Fruit fly (Drosophila melanogaster) whole organism, prepupa: Measurements from ENCODE around the gene CG5071.

Experiments used
- Blimp-1 ChIP-seq: fragments of 200-800 bp; sonication (Bioruptor generic); optimal IDR thresholded peaks from 3 replicates; lab custom pipeline; 2017; ENCODE audit warnings: missing biosample characterization, missing genetic modification characterization, mild to moderate bottlenecking, moderate library complexity, missing genetic modification reagents
- CG10631 ChIP-seq: fragments of 200-800 bp; sonication (Bioruptor generic); optimal IDR thresholded peaks from 2 replicates; lab custom pipeline; 2016; ENCODE audit warnings: missing biosample characterization, missing genetic modification characterization
- CG10669 ChIP-seq: fragments of 200-800 bp; sonication (Bioruptor generic); optimal IDR thresholded peaks from 3 replicates; lab custom pipeline; 2018; ENCODE audit warnings: missing biosample characterization, mild to moderate bottlenecking, missing genetic modification characterization, moderate library complexity
- CG11294 ChIP-seq: fragments of 200-800 bp; sonication (Bioruptor generic); IDR thresholded peaks from 2 replicates; pipeline ENCODE4 v1.3.6; 2022; ENCODE audit warnings: missing biosample characterization, missing genetic modification characterization
- CG11762 ChIP-seq: fragments of 200-800 bp; sonication (Bioruptor generic); optimal IDR thresholded peaks from 3 replicates; lab custom pipeline; 2016; ENCODE audit warnings: missing biosample characterization, missing genetic modification characterization; ENCODE audit not compliant: insufficient read depth
- CG11902 ChIP-seq: fragments of 200-800 bp; sonication (Bioruptor generic); optimal IDR thresholded peaks from 3 replicates; lab custom pipeline; 2016; ENCODE audit warnings: missing biosample characterization, missing genetic modification characterization
- CG15336 ChIP-seq: fragments of 200-800 bp; sonication (Bioruptor generic); IDR thresholded peaks from 2 replicates; pipeline ENCODE4 v1.3.6; 2022; ENCODE audit warnings: missing biosample characterization, missing genetic modification characterization
- CG16779 ChIP-seq: fragments of 200-800 bp; sonication (Bioruptor generic); optimal IDR thresholded peaks from 3 replicates; lab custom pipeline; 2017; ENCODE audit warnings: missing biosample characterization, mild to moderate bottlenecking, missing genetic modification characterization
- CG3032 ChIP-seq: fragments of 200-800 bp; optimal IDR thresholded peaks from 2 replicates; lab custom pipeline; 2019; ENCODE audit warnings: missing biosample characterization, mild to moderate bottlenecking, missing genetic modification characterization, moderate library complexity
- CG31627 ChIP-seq: fragments of 200-800 bp; sonication (Bioruptor generic); optimal IDR thresholded peaks from 3 replicates; lab custom pipeline; 2016; ENCODE audit warnings: missing biosample characterization, missing genetic modification characterization
- CG32006 ChIP-seq: fragments of 200-800 bp; sonication (Bioruptor generic); optimal IDR thresholded peaks from 3 replicates; lab custom pipeline; 2017; ENCODE audit warnings: missing biosample characterization, mild to moderate bottlenecking, missing genetic modification characterization
- CG3919 ChIP-seq: fragments of 200-800 bp; sonication (Bioruptor generic); optimal IDR thresholded peaks from 3 replicates; lab custom pipeline; 2016; ENCODE audit warnings: missing biosample characterization, missing genetic modification characterization
- CG4318 ChIP-seq: fragments of 200-800 bp; sonication (Bioruptor generic); optimal IDR thresholded peaks from 3 replicates; lab custom pipeline; 2017; ENCODE audit warnings: missing biosample characterization, mild to moderate bottlenecking, missing genetic modification characterization
- CG6163 ChIP-seq: fragments of 200-800 bp; sonication (Bioruptor generic); IDR thresholded peaks from 3 replicates; pipeline ENCODE4 v1.3.6; 2022; ENCODE audit warnings: missing biosample characterization, missing genetic modification characterization
- CG6808 ChIP-seq: fragments of 200-800 bp; sonication (Bioruptor generic); optimal IDR thresholded peaks from 3 replicates; lab custom pipeline; 2017; ENCODE audit warnings: missing biosample characterization, missing genetic modification characterization, mild to moderate bottlenecking, moderate library complexity, missing genetic modification reagents
- CG6854 ChIP-seq: fragments of 200-800 bp; sonication (Bioruptor generic); optimal IDR thresholded peaks from 2 replicates; lab custom pipeline; 2017; ENCODE audit warnings: missing biosample characterization, mild to moderate bottlenecking, missing genetic modification characterization
- CG7368 ChIP-seq: fragments of 200-800 bp; sonication (Bioruptor generic); optimal IDR thresholded peaks from 3 replicates; lab custom pipeline; 2016; ENCODE audit warnings: missing biosample characterization, missing genetic modification characterization
- CG8319 ChIP-seq: fragments of 200-800 bp; sonication (Bioruptor generic); optimal IDR thresholded peaks from 3 replicates; lab custom pipeline; 2016; ENCODE audit warnings: missing biosample characterization, missing genetic modification characterization
- CG8632 ChIP-seq: fragments of 200-800 bp; sonication (Bioruptor generic); optimal IDR thresholded peaks from 3 replicates; lab custom pipeline; 2016; ENCODE audit warnings: missing biosample characterization, missing genetic modification characterization
- CG9139 ChIP-seq: fragments of 200-800 bp; sonication (Bioruptor generic); optimal IDR thresholded peaks from 3 replicates; lab custom pipeline; 2017; ENCODE audit warnings: missing biosample characterization, mild to moderate bottlenecking, missing genetic modification characterization
- Eip75B ChIP-seq: fragments of 200-800 bp; sonication (Bioruptor generic); optimal IDR thresholded peaks from 3 replicates; lab custom pipeline; 2016; ENCODE audit warnings: missing biosample characterization, missing genetic modification characterization
- Eip78C ChIP-seq: fragments of 200-800 bp; sonication (Bioruptor generic); peaks from one replicate; lab custom pipeline; 2016; ENCODE audit warnings: missing biosample characterization, missing genetic modification characterization
- Eip93F ChIP-seq: fragments of 200-800 bp; sonication (Bioruptor generic); optimal IDR thresholded peaks from 2 replicates; lab custom pipeline; 2016; ENCODE audit warnings: missing biosample characterization, mild to moderate bottlenecking, missing genetic modification characterization
- Ets21C ChIP-seq: fragments of 200-800 bp; sonication (Bioruptor generic); optimal IDR thresholded peaks from 3 replicates; lab custom pipeline; 2016; ENCODE audit warnings: missing biosample characterization, missing genetic modification characterization
- Gug ChIP-seq: fragments of 200-800 bp; sonication (Bioruptor generic); IDR thresholded peaks from 2 replicates; pipeline ENCODE4 v1.3.6; 2022; ENCODE audit warnings: missing biosample characterization, missing genetic modification characterization
- Hr38 ChIP-seq: sonication (Bioruptor generic); optimal IDR thresholded peaks from 2 replicates; lab custom pipeline; 2016; ENCODE audit warnings: missing biosample characterization, missing genetic modification characterization
- Hr39 ChIP-seq: fragments of 200-800 bp; sonication (Bioruptor generic); optimal IDR thresholded peaks from 2 replicates; lab custom pipeline; 2016; ENCODE audit warnings: missing biosample characterization, missing genetic modification characterization
- Met ChIP-seq: fragments of 200-800 bp; sonication (Bioruptor generic); optimal IDR thresholded peaks from 3 replicates; lab custom pipeline; 2016; ENCODE audit warnings: missing biosample characterization, missing genetic modification characterization
- OdsH ChIP-seq: fragments of 200-800 bp; sonication (Bioruptor generic); optimal IDR thresholded peaks from 3 replicates; lab custom pipeline; 2016; ENCODE audit warnings: missing biosample characterization, missing genetic modification characterization
- Smox ChIP-seq: fragments of 200-800 bp; sonication (Bioruptor generic); optimal IDR thresholded peaks from 3 replicates; lab custom pipeline; 2016; ENCODE audit warnings: missing biosample characterization, missing genetic modification characterization
- Sox102F ChIP-seq: fragments of 200-800 bp; sonication (Bioruptor generic); optimal IDR thresholded peaks from 2 replicates; lab custom pipeline; 2016; ENCODE audit warnings: missing biosample characterization, mild to moderate bottlenecking, missing genetic modification characterization
- Sox14 ChIP-seq: fragments of 200-800 bp; sonication (Bioruptor generic); optimal IDR thresholded peaks from 3 replicates; lab custom pipeline; 2016; ENCODE audit warnings: missing biosample characterization, missing genetic modification characterization
- Sox15 ChIP-seq: fragments of 200-800 bp; sonication (Bioruptor generic); optimal IDR thresholded peaks from 3 replicates; lab custom pipeline; 2016; ENCODE audit warnings: missing biosample characterization, missing genetic modification characterization
- achi ChIP-seq: fragments of 200-800 bp; sonication (Bioruptor generic); optimal IDR thresholded peaks from 3 replicates; lab custom pipeline; 2016; ENCODE audit warnings: missing biosample characterization, missing genetic modification characterization
- acj6 ChIP-seq: fragments of 200-800 bp; sonication (Bioruptor generic); optimal IDR thresholded peaks from 3 replicates; lab custom pipeline; 2016; ENCODE audit warnings: missing biosample characterization, missing genetic modification characterization
- cyc ChIP-seq: fragments of 200-800 bp; sonication (Bioruptor generic); optimal IDR thresholded peaks from 3 replicates; lab custom pipeline; 2016; ENCODE audit warnings: missing biosample characterization, missing genetic modification characterization
- dac ChIP-seq: fragments of 200-800 bp; sonication (Bioruptor generic); optimal IDR thresholded peaks from 2 replicates; lab custom pipeline; 2017; ENCODE audit warnings: missing biosample characterization, mild to moderate bottlenecking, missing genetic modification characterization
- dsx ChIP-seq: fragments of 200-800 bp; optimal IDR thresholded peaks from 3 replicates; lab custom pipeline; 2019; ENCODE audit warnings: missing biosample characterization, mild to moderate bottlenecking, missing genetic modification characterization, moderate library complexity; ENCODE audit not compliant: poor library complexity, severe bottlenecking
- eg ChIP-seq: fragments of 200-800 bp; sonication (Bioruptor generic); IDR thresholded peaks from 3 replicates; pipeline ENCODE4 v1.3.6; 2022; ENCODE audit warnings: missing biosample characterization, missing genetic modification characterization
- esn ChIP-seq: fragments of 200-800 bp; sonication (Bioruptor generic); optimal IDR thresholded peaks from 2 replicates; lab custom pipeline; 2016; ENCODE audit warnings: missing biosample characterization, mild to moderate bottlenecking, missing genetic modification characterization, moderate library complexity
- fd59A ChIP-seq: fragments of 200-800 bp; sonication (Bioruptor generic); optimal IDR thresholded peaks from 2 replicates; lab custom pipeline; 2017; ENCODE audit warnings: missing biosample characterization, mild to moderate bottlenecking, missing genetic modification characterization, missing genetic modification reagents
- fd85E ChIP-seq: fragments of 200-800 bp; sonication (Bioruptor generic); optimal IDR thresholded peaks from 3 replicates; lab custom pipeline; 2016; ENCODE audit warnings: missing biosample characterization, missing genetic modification characterization
- fkh ChIP-seq: fragments of 200-800 bp; sonication (Bioruptor generic); optimal IDR thresholded peaks from 3 replicates; lab custom pipeline; 2017; ENCODE audit warnings: missing biosample characterization, mild to moderate bottlenecking, missing genetic modification characterization, moderate library complexity
- pdm3 ChIP-seq: fragments of 200-800 bp; sonication (Bioruptor generic); optimal IDR thresholded peaks from 3 replicates; lab custom pipeline; 2016; ENCODE audit warnings: missing biosample characterization, missing genetic modification characterization
- salr ChIP-seq, 2 experiments: fragments of 200-800 bp; sonication (Bioruptor generic); optimal IDR thresholded peaks; 3 replicates each; lab custom pipeline; 2016 to 2018; ENCODE audit warnings: missing biosample characterization in 2 of 2, missing genetic modification characterization in 2 of 2, mild to moderate bottlenecking in 1 of 2
- ss ChIP-seq, 2 experiments: fragments of 200-800 bp; sonication (Bioruptor generic); optimal IDR thresholded peaks; 2 replicates in 1 of 2; 3 replicates in 1 of 2; lab custom pipeline; 2017 to 2018; ENCODE audit warnings: mild to moderate bottlenecking in 2 of 2, missing biosample characterization in 2 of 2, missing genetic modification characterization in 2 of 2, moderate library complexity in 1 of 2
- svp ChIP-seq: fragments of 200-800 bp; sonication (Bioruptor generic); peaks from one replicate; lab custom pipeline; 2016; ENCODE audit warnings: missing biosample characterization, missing genetic modification characterization
- vri ChIP-seq: fragments of 200-800 bp; sonication (Bioruptor generic); optimal IDR thresholded peaks from 3 replicates; lab custom pipeline; 2016; ENCODE audit warnings: missing biosample characterization, mild to moderate bottlenecking, missing genetic modification characterization

CG5071 gene

DNA sequence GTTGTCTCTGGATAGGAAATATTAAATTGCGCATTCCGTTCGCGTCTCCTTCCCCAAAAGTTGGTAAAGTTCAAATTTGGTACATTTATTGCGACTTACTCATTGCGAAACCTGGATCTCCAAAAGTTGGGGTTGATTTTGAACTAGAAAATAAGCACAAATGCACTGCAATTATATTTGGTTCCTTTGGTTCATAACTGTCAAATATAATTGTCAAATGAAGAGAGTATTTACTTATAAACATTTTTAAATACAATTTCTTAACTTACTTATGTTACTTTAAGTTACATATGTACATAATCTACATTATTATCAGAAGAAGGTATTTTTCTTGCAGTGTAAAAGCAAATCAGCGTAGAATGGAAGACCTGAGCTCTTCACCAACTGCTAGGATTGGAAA is 12.3 kb downstream of the CG5071 start:
- TF ChIP-seq OdsH (GFP tag; lab: Kevin White, UChicago) (no peak), CG3919 (GFP tag; lab: Kevin White, UChicago) (no peak), Eip78C (GFP tag; lab: Kevin White, UChicago) (no peak), fkh (GFP tag; lab: Kevin White, UChicago) (no peak), vri (GFP tag; lab: Kevin White, UChicago) (no peak), CG11902 (GFP tag; lab: Kevin White, UChicago) (no peak), Sox102F (GFP tag; lab: Kevin White, UChicago) (no peak), Eip75B (no peak), pdm3 (GFP tag; lab: Kevin White, UChicago) (no peak), Eip93F (GFP tag; lab: Kevin White, UChicago) (no peak), fd59A (GFP tag; lab: Kevin White, UChicago) (no peak), Hr38 (no peak), CG6854 (GFP tag; lab: Kevin White, UChicago) (no peak), CG7368 (no peak), CG9139 (no peak), CG16779 (tag; lab: Kevin White, UChicago) (no peak), CG6163 (GFP tag; lab: Robert Waterston, UW) (no peak), CG6808 (GFP tag; lab: Kevin White, UChicago) (no peak), Smox (no peak), fd85E (GFP tag; lab: Kevin White, UChicago) (no peak)

- TF ChIP-seq CG8632 (GFP tag; lab: Kevin White, UChicago) (no peak), Met (GFP tag; lab: Kevin White, UChicago) (peak; percentile 46), CG6808 (GFP tag; lab: Kevin White, UChicago) (no peak), esn (GFP tag; lab: Kevin White, UChicago) (peak; percentile 55), Gug (GFP tag; lab: Robert Waterston, UW) (no peak), dsx (GFP tag; lab: Kevin White, UChicago) (no peak), Sox102F (GFP tag; lab: Kevin White, UChicago) (peak; percentile 37), Eip75B (no peak), vri (GFP tag; lab: Kevin White, UChicago) (no peak), Ets21C (GFP tag; lab: Kevin White, UChicago) (no peak), Hr39 (peak; percentile 43), Hr38 (no peak), CG10669 (GFP tag; lab: Kevin White, UChicago) (peak; percentile 19), CG8319 (GFP tag; lab: Kevin White, UChicago) (no peak), CG31627 (GFP tag; lab: Kevin White, UChicago) (peak; percentile 33), CG7368 (peak; percentile 14), Blimp-1 (GFP tag; lab: Kevin White, UChicago) (no peak), pdm3 (GFP tag; lab: Kevin White, UChicago) (no peak), cyc (GFP tag; lab: Kevin White, UChicago) (peak; percentile 48), salr (GFP tag; optimal IDR thresholded peaks at IDR 0.05; lab: Kevin White, UChicago) (no peak), CG16779 (tag; lab: Kevin White, UChicago) (no peak), CG6163 (GFP tag; lab: Robert Waterston, UW) (peak; percentile 25; the same call in 1 of the 3 replicates), ss (GFP tag; optimal IDR thresholded peaks at IDR 0.05; lab: Kevin White, UChicago) (peak; percentile 5 to 49), CG11762 (GFP tag; lab: Kevin White, UChicago) (peak; percentile 17), CG15336 (GFP tag; lab: Robert Waterston, UW) (no peak), CG3032 (tag; lab: Kevin White, UChicago) (peak; percentile 33), CG9139 (no peak), CG4318 (GFP tag; lab: Kevin White, UChicago) (no peak), achi (GFP tag; lab: Kevin White, UChicago) (peak; percentile 14), acj6 (peak; percentile 18), Eip93F (GFP tag; lab: Kevin White, UChicago) (no peak), fd85E (GFP tag; lab: Kevin White, UChicago) (no peak), svp (peak; percentile 55), CG10631 (GFP tag; lab: Kevin White, UChicago) (no peak), CG32006 (GFP tag; lab: Kevin White, UChicago) (no peak), eg (no peak), dac (no peak), CG6854 (GFP tag; lab: Kevin White, UChicago) (no peak), Sox14 (GFP tag; lab: Kevin White, UChicago) (no peak), Sox15 (GFP tag; lab: Kevin White, UChicago) (peak; percentile 18), CG11294 (GFP tag; lab: Robert Waterston, UW) (no peak), fkh (GFP tag; lab: Kevin White, UChicago) (no peak)
Measured at dm6 chr3R:25631079-25631478, 12.9 kb downstream of the CG5071 start.
